Fruit fly (Drosophila melanogaster) whole organism, embryonic: Measurements from ENCODE around the gene Ubc4.

Experiments used
- Atf6 ChIP-seq: fragments of 200-800 bp; sonication (Bioruptor generic); IDR thresholded peaks from 2 replicates; pipeline ENCODE4 v1.3.6; 2022; ENCODE audit warnings: missing biosample characterization, missing genetic modification characterization
- Awh ChIP-seq: fragments of 200-800 bp; sonication (Bioruptor generic); IDR thresholded peaks from 2 replicates; pipeline ENCODE4, ENCODE4 v1.3.6; 2022; ENCODE audit warnings: missing biosample characterization, missing genetic modification characterization
- B-H2 ChIP-seq: fragments of 200-800 bp; sonication (Bioruptor generic); optimal IDR thresholded peaks from 2 replicates; lab custom pipeline; 2018; ENCODE audit warnings: missing biosample characterization, mild to moderate bottlenecking, missing genetic modification characterization
- Blimp-1 ChIP-seq: fragments of 200-800 bp; sonication (Bioruptor generic); optimal IDR thresholded peaks from 3 replicates; lab custom pipeline; 2018; ENCODE audit warnings: missing biosample characterization, missing genetic modification characterization, mild to moderate bottlenecking, moderate library complexity, missing genetic modification reagents
- CG11093 ChIP-seq: fragments of 200-800 bp; sonication (Bioruptor generic); IDR thresholded peaks from 3 replicates; pipeline ENCODE4 v1.3.6; 2022; ENCODE audit warnings: missing biosample characterization, missing genetic modification characterization
- CG12071 ChIP-seq: fragments of 200-800 bp; sonication (Bioruptor generic); optimal IDR thresholded peaks from 3 replicates; lab custom pipeline; 2018; ENCODE audit warnings: missing biosample characterization, mild to moderate bottlenecking, missing genetic modification characterization
- CG13123 ChIP-seq: fragments of 200-800 bp; sonication (Bioruptor generic); optimal IDR thresholded peaks from 2 replicates; lab custom pipeline; 2016; ENCODE audit warnings: missing biosample characterization, missing genetic modification characterization
- CG13424 ChIP-seq: fragments of 200-800 bp; sonication (Bioruptor generic); optimal IDR thresholded peaks from 2 replicates; lab custom pipeline; 2019; ENCODE audit warnings: missing biosample characterization, mild to moderate bottlenecking, missing genetic modification characterization, moderate library complexity
- CG14014 ChIP-seq: fragments of 200-800 bp; sonication (Bioruptor generic); IDR thresholded peaks from 2 replicates; pipeline ENCODE4 v1.3.6; 2022; ENCODE audit warnings: missing biosample characterization, missing genetic modification characterization
- CG15479 ChIP-seq: fragments of 200-800 bp; sonication (Bioruptor generic); optimal IDR thresholded peaks from 3 replicates; lab custom pipeline; 2019; ENCODE audit warnings: missing biosample characterization, mild to moderate bottlenecking, missing genetic modification characterization, moderate library complexity
- CG1602 ChIP-seq: fragments of 200-800 bp; sonication (Bioruptor generic); optimal IDR thresholded peaks from 3 replicates; lab custom pipeline; 2016; ENCODE audit warnings: missing biosample characterization, missing genetic modification characterization
- CG17328 ChIP-seq: fragments of 200-800 bp; sonication (Bioruptor generic); IDR thresholded peaks from 2 replicates; pipeline ENCODE4 v1.3.6; 2022; ENCODE audit warnings: missing biosample characterization, missing genetic modification characterization
- CG18476 ChIP-seq: fragments of 200-800 bp; sonication (Bioruptor generic); optimal IDR thresholded peaks from 2 replicates; lab custom pipeline; 2016; ENCODE audit warnings: missing biosample characterization, mild to moderate bottlenecking, missing genetic modification characterization
- CG2202 ChIP-seq: fragments of 200-800 bp; sonication (Bioruptor generic); optimal IDR thresholded peaks from 2 replicates; lab custom pipeline; 2018; ENCODE audit warnings: missing biosample characterization, mild to moderate bottlenecking, missing genetic modification characterization
- CG32532 ChIP-seq: fragments of 200-800 bp; sonication (Bioruptor generic); IDR thresholded peaks from 2 replicates; pipeline ENCODE4 v1.3.6; 2022; ENCODE audit warnings: missing biosample characterization, missing genetic modification characterization
- CG5245 ChIP-seq: fragments of 200-800 bp; sonication (Bioruptor generic); optimal IDR thresholded peaks from 3 replicates; lab custom pipeline; 2016; ENCODE audit warnings: missing biosample characterization, missing genetic modification characterization
- CG8478 ChIP-seq: fragments of >200 bp; optimal IDR thresholded peaks from 2 replicates; lab custom pipeline; 2018
- CG9609 ChIP-seq: fragments of 200-800 bp; sonication (Bioruptor generic); optimal IDR thresholded peaks from 3 replicates; lab custom pipeline; 2016; ENCODE audit warnings: missing biosample characterization, missing genetic modification characterization
- Camta ChIP-seq: fragments of 200-800 bp; sonication (Bioruptor generic); optimal IDR thresholded peaks from 2 replicates; lab custom pipeline; 2016; ENCODE audit warnings: missing biosample characterization, missing genetic modification characterization
- CoRest ChIP-seq: fragments of 200-800 bp; sonication (Bioruptor generic); optimal IDR thresholded peaks from 3 replicates; lab custom pipeline; 2018; ENCODE audit warnings: missing biosample characterization, mild to moderate bottlenecking, missing genetic modification characterization, moderate library complexity
- Dll ChIP-seq: fragments of 200-800 bp; sonication (Bioruptor generic); IDR thresholded peaks from 4 replicates; pipeline ENCODE4 v1.3.6; 2022; ENCODE audit warnings: missing biosample characterization, missing genetic modification characterization; ENCODE audit not compliant: partially characterized antibody
- Dref ChIP-seq: fragments of 200-800 bp; sonication (Bioruptor generic); IDR thresholded peaks from 2 replicates; pipeline ENCODE4 v1.3.6; 2022; ENCODE audit warnings: missing biosample characterization, missing genetic modification characterization
- Elba2 ChIP-seq: fragments of 200-800 bp; sonication (Bioruptor generic); optimal IDR thresholded peaks from 3 replicates; lab custom pipeline; 2016; ENCODE audit warnings: missing biosample characterization, missing genetic modification characterization
- HmgZ ChIP-seq: fragments of 200-800 bp; sonication (Bioruptor generic); optimal IDR thresholded peaks from 2 replicates; lab custom pipeline; 2018; ENCODE audit warnings: missing biosample characterization, mild to moderate bottlenecking, missing genetic modification characterization
- Ptx1 ChIP-seq: fragments of 200-800 bp; sonication (Bioruptor generic); IDR thresholded peaks from 2 replicates; pipeline ENCODE4 v1.3.6; 2022; ENCODE audit warnings: missing biosample characterization, missing genetic modification characterization
- Trl ChIP-seq, 3 experiments: fragments of >200 bp in 2 of 3; fragments of 200-800 bp in 1 of 3; sonication (Bioruptor generic) in 1 of 3; optimal IDR thresholded peaks; 2 replicates in 1 of 3; 3 replicates in 2 of 3; lab custom pipeline; 2016 to 2017; ENCODE audit warnings: missing biosample characterization in 1 of 3, missing genetic modification characterization in 1 of 3
- ac ChIP-seq: fragments of 200-800 bp; sonication (Bioruptor generic); optimal IDR thresholded peaks from 3 replicates; lab custom pipeline; 2017; ENCODE audit warnings: missing biosample characterization, mild to moderate bottlenecking, missing genetic modification characterization
- az2 ChIP-seq: fragments of 200-800 bp; sonication (Bioruptor generic); optimal IDR thresholded peaks from 3 replicates; lab custom pipeline; 2016; ENCODE audit warnings: missing biosample characterization, missing genetic modification characterization
- chinmo ChIP-seq: fragments of 200-800 bp; sonication (Bioruptor generic); IDR thresholded peaks from 4 replicates; pipeline ENCODE4 v1.3.6; 2022; ENCODE audit warnings: missing biosample characterization, missing genetic modification characterization; ENCODE audit not compliant: partially characterized antibody
- dmrt11E ChIP-seq: fragments of 200-800 bp; sonication (Bioruptor generic); optimal IDR thresholded peaks from 3 replicates; lab custom pipeline; 2018; ENCODE audit warnings: missing biosample characterization, mild to moderate bottlenecking, missing genetic modification characterization, moderate library complexity
- esg ChIP-seq: fragments of 200-800 bp; sonication (Bioruptor generic); conservative IDR thresholded peaks from 2 replicates; pipeline ENCODE4 v1.3.6; 2022; ENCODE audit warnings: missing biosample characterization, missing genetic modification characterization
- gcm ChIP-seq: fragments of 200-800 bp; sonication (Bioruptor generic); optimal IDR thresholded peaks from 2 replicates; lab custom pipeline; 2019; ENCODE audit warnings: missing biosample characterization, mild to moderate bottlenecking, missing genetic modification characterization, moderate library complexity
- gcm2 ChIP-seq: fragments of 200-800 bp; sonication (Bioruptor generic); optimal IDR thresholded peaks from 2 replicates; lab custom pipeline; 2016; ENCODE audit warnings: missing biosample characterization, missing genetic modification characterization
- h ChIP-seq: fragments of >200 bp; optimal IDR thresholded peaks from 2 replicates; lab custom pipeline; 2017
- kay ChIP-seq: fragments of 200-800 bp; sonication (Bioruptor generic); optimal IDR thresholded peaks from 2 replicates; lab custom pipeline; 2016; ENCODE audit warnings: missing biosample characterization, missing genetic modification characterization
- ken ChIP-seq: fragments of 200-800 bp; sonication (Bioruptor generic); IDR thresholded peaks from 3 replicates; pipeline ENCODE4 v1.3.6; 2022; ENCODE audit warnings: missing biosample characterization, missing genetic modification characterization
- lab ChIP-seq: fragments of 200-800 bp; sonication (Bioruptor generic); optimal IDR thresholded peaks from 3 replicates; lab custom pipeline; 2017; ENCODE audit warnings: missing biosample characterization, missing genetic modification characterization, mild to moderate bottlenecking, moderate library complexity, missing genetic modification reagents
- luna ChIP-seq: fragments of 200-800 bp; sonication (Bioruptor generic); optimal IDR thresholded peaks from 2 replicates; lab custom pipeline; 2016; ENCODE audit warnings: missing biosample characterization, missing genetic modification characterization
- mirr ChIP-seq: fragments of 200-800 bp; sonication (Bioruptor generic); optimal IDR thresholded peaks from 3 replicates; lab custom pipeline; 2018; ENCODE audit warnings: missing biosample characterization, mild to moderate bottlenecking, missing genetic modification characterization
- sisA ChIP-seq: fragments of 200-800 bp; sonication (Bioruptor generic); IDR thresholded peaks from 2 replicates; pipeline ENCODE4 v1.3.6; 2022; ENCODE audit warnings: missing biosample characterization, missing genetic modification characterization
- slbo ChIP-seq: fragments of 200-800 bp; sonication (Bioruptor generic); IDR thresholded peaks from 2 replicates; pipeline ENCODE4 v1.3.6; 2022; ENCODE audit warnings: missing biosample characterization, missing genetic modification characterization
- sr ChIP-seq: fragments of 200-800 bp; sonication (Bioruptor generic); IDR thresholded peaks from 3 replicates; pipeline ENCODE4 v1.3.6; 2022; ENCODE audit warnings: missing biosample characterization, missing genetic modification characterization
- wdn ChIP-seq: fragments of 200-800 bp; sonication (Bioruptor generic); IDR thresholded peaks from 2 replicates; pipeline ENCODE4 v1.3.6; 2022; ENCODE audit warnings: missing biosample characterization, missing genetic modification characterization
- zen2 ChIP-seq: fragments of 200-800 bp; sonication (Bioruptor generic); IDR thresholded peaks from 3 replicates; pipeline ENCODE4 v1.3.6; 2022; ENCODE audit warnings: missing biosample characterization, missing genetic modification characterization; ENCODE audit not compliant: partially characterized antibody

The Ubc4 gene

dm6 chr3L:9694169-9694866 lies 3.8 kb upstream of the Ubc4 start (continued):
- TF ChIP-seq kay (no peak), luna (GFP tag; lab: Kevin White, UChicago) (no peak), Dref (GFP tag; lab: Robert Waterston, UW) (peak; percentile 51), CG13424 (tag; lab: Kevin White, UChicago) (no peak), HmgZ (tag; lab: Kevin White, UChicago) (no peak), CG32532 (GFP tag; lab: Robert Waterston, UW) (peak; percentile 57; the same call in 1 of the 2 replicates), CG12071 (peak; percentile 14), Blimp-1 (GFP tag; lab: Kevin White, UChicago) (no peak), Dll (GFP tag; lab: Robert Waterston, UW) (0 out of 4 replicates have a peak, but pooled peaks have one; percentile 18), slbo (GFP tag; lab: Robert Waterston, UW) (no peak), CG8478 (no peak), Elba2 (GFP tag; lab: Kevin White, UChicago) (no peak), Trl (optimal IDR thresholded peaks at IDR 0.05; lab: Kevin White, UChicago) (peak; percentile 91 to 98), Trl (GFP tag; optimal IDR thresholded peaks at IDR 0.05; lab: Kevin White, UChicago) (no peak), sisA (GFP tag; lab: Robert Waterston, UW) (no peak), CG17328 (GFP tag; lab: Robert Waterston, UW) (no peak), CG9609 (GFP tag; lab: Kevin White, UChicago) (no peak), dmrt11E (tag; lab: Kevin White, UChicago) (no peak), Awh (GFP tag; lab: Robert Waterston, UW) (no peak), ac (no peak), CG13123 (GFP tag; lab: Kevin White, UChicago) (no peak), gcm (GFP tag; lab: Kevin White, UChicago) (no peak), esg (GFP tag; lab: Robert Waterston, UW) (no peak), gcm2 (no peak), Atf6 (GFP tag; lab: Robert Waterston, UW) (0 out of 2 replicates have a peak, but pooled peaks have one; percentile 8), CG1602 (no peak), sr (GFP tag; lab: Robert Waterston, UW) (no peak), B-H2 (peak; percentile 17), CG11093 (no peak), wdn (0 out of 2 replicates have a peak, but pooled peaks have one; percentile 11), chinmo (GFP tag; lab: Robert Waterston, UW) (peak; percentile 87; the same call in 2 of the 4 replicates), Camta (GFP tag; lab: Kevin White, UChicago) (no peak), CG5245 (GFP tag; lab: Kevin White, UChicago) (no peak), lab (GFP tag; lab: Kevin White, UChicago) (peak; percentile 9), mirr (GFP tag; lab: Kevin White, UChicago) (peak; percentile 40), CoRest (tag; lab: Kevin White, UChicago) (no peak), CG2202 (tag; lab: Kevin White, UChicago) (no peak), CG14014 (GFP tag; lab: Robert Waterston, UW) (no peak), az2 (GFP tag; lab: Kevin White, UChicago) (no peak), ken (GFP tag; lab: Robert Waterston, UW) (no peak), h (lab: Kevin White, UChicago) (no peak), Ptx1 (GFP tag; lab: Robert Waterston, UW) (no peak), CG18476 (GFP tag; lab: Kevin White, UChicago) (no peak), CG15479 (GFP tag; lab: Kevin White, UChicago) (no peak), zen2 (GFP tag; lab: Robert Waterston, UW) (peak; percentile 49; the same call in 1 of the 3 replicates)
